Worm (Caenorhabditis elegans) whole organism, mixed stage, embryonic: Measurements from ENCODE around the gene T20B3.14.

Experiments used
- M03D4.4 ChIP-seq: sonication (generic microtip); optimal IDR thresholded peaks from 2 replicates; lab custom pipeline; 2017; ENCODE audit warnings: mild to moderate bottlenecking, missing genetic modification characterization, missing compliant biosample characterization
- blmp-1 ChIP-seq: fragments of 150-350 bp; optimal IDR thresholded peaks from 2 replicates; lab custom pipeline; 2014; ENCODE audit warnings: missing biosample characterization, missing genetic modification characterization
- ces-1 ChIP-seq: fragments of 150-350 bp; optimal IDR thresholded peaks from 2 replicates; lab custom pipeline; 2014; ENCODE audit warnings: missing biosample characterization, missing genetic modification reagents, missing genetic modification characterization
- nhr-12 ChIP-seq: fragments of 150-350 bp; optimal IDR thresholded peaks from 2 replicates; lab custom pipeline; 2014; ENCODE audit warnings: missing biosample characterization, missing genetic modification characterization
- nhr-2 ChIP-seq: fragments of 150-350 bp; optimal IDR thresholded peaks from 2 replicates; lab custom pipeline; 2014; ENCODE audit warnings: missing biosample characterization, missing genetic modification characterization
- nhr-237 ChIP-seq: fragments of 150-350 bp; optimal IDR thresholded peaks from 2 replicates; lab custom pipeline; 2014; ENCODE audit warnings: missing biosample characterization, missing genetic modification characterization
- nhr-28 ChIP-seq: fragments of 150-350 bp; optimal IDR thresholded peaks from 2 replicates; lab custom pipeline; 2014; ENCODE audit warnings: missing biosample characterization, missing genetic modification characterization
- nhr-76 ChIP-seq: sonication (generic microtip); optimal IDR thresholded peaks from 2 replicates; lab custom pipeline; 2017; ENCODE audit warnings: missing biosample characterization, missing genetic modification characterization
- pha-4 ChIP-seq: fragments of 150-350 bp; optimal IDR thresholded peaks from 2 replicates; lab custom pipeline; 2018; ENCODE audit warnings: missing biosample characterization, missing genetic modification reagents, missing genetic modification characterization
- ztf-11 ChIP-seq: fragments of 150-350 bp; optimal IDR thresholded peaks from 2 replicates; lab custom pipeline; 2014; ENCODE audit warnings: missing biosample characterization, missing genetic modification characterization

ce11 chrV:16802572-16802971, 18.5 kb downstream of the T20B3.14 start, which contains the start of gene cand-1:
- TF ChIP-seq ztf-11 (tag; lab: Kevin White, UChicago): no peak
- TF ChIP-seq pha-4 (tag; lab: Kevin White, UChicago): no peak
- no peak for TF ChIP-seq nhr-76 (tag; lab: Kevin White, UChicago)
- no peak for TF ChIP-seq nhr-237
- TF ChIP-seq nhr-28 (tag; lab: Kevin White, UChicago): no peak
- TF ChIP-seq blmp-1: no peak
- no peak for TF ChIP-seq nhr-12
- TF ChIP-seq nhr-2 (tag; lab: Kevin White, UChicago): no peak
- no peak for TF ChIP-seq M03D4.4 (tag; lab: Kevin White, UChicago)
- no peak for TF ChIP-seq ces-1 (GFP tag; lab: Kevin White, UChicago)
